Worm (Caenorhabditis elegans) whole organism, L1 larva: ENCODE results near the gene C26B9.2.

Experiments
- C04F5.9 ChIP-seq: sonication (generic microtip); optimal IDR thresholded peaks from 2 replicates; lab custom pipeline; 2016; ENCODE audit warnings: missing genetic modification characterization, missing compliant biosample characterization
- aly-2 ChIP-seq: fragments of 150-350 bp; optimal IDR thresholded peaks from 2 replicates; lab custom pipeline; 2014; ENCODE audit warnings: missing biosample characterization, missing genetic modification characterization
- ama-1 ChIP-seq: fragments of 150-350 bp; optimal IDR thresholded peaks from 2 replicates; lab custom pipeline; 2014
- ceh-8 ChIP-seq: fragments of 200-800 bp; sonication (Bioruptor generic); optimal IDR thresholded peaks from 2 replicates; lab custom pipeline; 2018; ENCODE audit warnings: mild to moderate bottlenecking, missing genetic modification characterization, moderate library complexity, missing compliant biosample characterization
- ceh-82 ChIP-seq, 3 experiments: fragments of 150-350 bp in 1 of 3; sonication (generic microtip) in 2 of 3; optimal IDR thresholded peaks; 2 replicates each; lab custom pipeline; 2014 to 2017; ENCODE audit warnings: missing biosample characterization in 3 of 3, missing genetic modification characterization in 3 of 3
- dpl-1 ChIP-seq, 3 experiments: fragments of 150-350 bp in 2 of 3; sonication (generic microtip) in 1 of 3; optimal IDR thresholded peaks; 2 replicates each; lab custom pipeline; 2014 to 2017; ENCODE audit warnings: missing biosample characterization in 3 of 3, missing genetic modification characterization in 3 of 3, missing genetic modification reagents in 3 of 3
- dsc-1 ChIP-seq: sonication (generic microtip); optimal IDR thresholded peaks from 2 replicates; lab custom pipeline; 2016; ENCODE audit warnings: mild to moderate bottlenecking, missing genetic modification characterization, missing compliant biosample characterization
- efl-1 ChIP-seq, 4 experiments: fragments of 150-350 bp; optimal IDR thresholded peaks in 3 of 4; peaks in 1 of 4; 1 replicate in 1 of 4; 2 replicates in 3 of 4; lab custom pipeline; 2014; ENCODE audit warnings: missing biosample characterization in 2 of 4, missing genetic modification characterization in 2 of 4, missing genetic modification reagents in 2 of 4
- efl-3 ChIP-seq: fragments of 200-800 bp; sonication (Bioruptor generic); optimal IDR thresholded peaks from 2 replicates; lab custom pipeline; 2018; ENCODE audit warnings: mild to moderate bottlenecking, missing genetic modification characterization, missing compliant biosample characterization
- elt-2 ChIP-seq: sonication (generic microtip); optimal IDR thresholded peaks from 2 replicates; lab custom pipeline; 2016; ENCODE audit warnings: missing genetic modification characterization, mild to moderate bottlenecking, inconsistent platforms, missing compliant biosample characterization, missing genetic modification reagents
- ets-5 ChIP-seq: fragments of 200-800 bp; sonication (Bioruptor generic); IDR thresholded peaks from 2 replicates; pipeline ENCODE4 v1.3.6; 2022; ENCODE audit warnings: missing genetic modification characterization, missing compliant biosample characterization
- fkh-10 ChIP-seq: sonication (generic microtip); optimal IDR thresholded peaks from 2 replicates; lab custom pipeline; 2017; ENCODE audit warnings: missing biosample characterization, missing genetic modification reagents, missing genetic modification characterization
- fkh-4 ChIP-seq: sonication (generic microtip); optimal IDR thresholded peaks from 2 replicates; lab custom pipeline; 2016; ENCODE audit warnings: missing compliant biosample characterization, missing genetic modification characterization, borderline replicate concordance
- fos-1 ChIP-seq: fragments of 150-350 bp; optimal IDR thresholded peaks from 2 replicates; lab custom pipeline; 2014; ENCODE audit warnings: missing biosample characterization, missing genetic modification characterization
- hlh-4 ChIP-seq: sonication (generic microtip); optimal IDR thresholded peaks from 2 replicates; lab custom pipeline; 2016; ENCODE audit warnings: mild to moderate bottlenecking, missing genetic modification characterization, missing compliant biosample characterization
- jun-1 ChIP-seq: fragments of 150-350 bp; optimal IDR thresholded peaks from 2 replicates; lab custom pipeline; 2014; ENCODE audit warnings: missing biosample characterization, missing genetic modification reagents, missing genetic modification characterization
- lin-14 ChIP-seq: fragments of 200-800 bp; sonication (Bioruptor generic); optimal IDR thresholded peaks from 2 replicates; lab custom pipeline; 2018; ENCODE audit warnings: mild to moderate bottlenecking, missing genetic modification characterization, moderate library complexity, missing compliant biosample characterization
- lir-3 ChIP-seq: sonication (generic microtip); optimal IDR thresholded peaks from 2 replicates; lab custom pipeline; 2016; ENCODE audit warnings: mild to moderate bottlenecking, missing genetic modification characterization, moderate library complexity, missing compliant biosample characterization; ENCODE audit not compliant: poor library complexity
- lsy-2 ChIP-seq, 2 experiments: fragments of 150-350 bp; optimal IDR thresholded peaks; 2 replicates each; lab custom pipeline; 2014; ENCODE audit warnings: missing biosample characterization in 2 of 2, missing genetic modification characterization in 2 of 2
- mdl-1 ChIP-seq, 2 experiments: fragments of 150-350 bp; optimal IDR thresholded peaks; 2 replicates each; lab custom pipeline; 2014 to 2017; ENCODE audit warnings: missing biosample characterization in 2 of 2, missing genetic modification characterization in 2 of 2, inconsistent platforms in 1 of 2
- mef-2 ChIP-seq: fragments of 150-350 bp; optimal IDR thresholded peaks from 2 replicates; lab custom pipeline; 2014; ENCODE audit warnings: missing biosample characterization, missing genetic modification characterization
- nhr-20 ChIP-seq: sonication (generic microtip); optimal IDR thresholded peaks from 2 replicates; lab custom pipeline; 2016; ENCODE audit warnings: mild to moderate bottlenecking, missing genetic modification characterization, missing compliant biosample characterization
- nhr-237 ChIP-seq: fragments of 150-350 bp; optimal IDR thresholded peaks from 2 replicates; lab custom pipeline; 2014; ENCODE audit warnings: missing biosample characterization, missing genetic modification characterization
- nhr-47 ChIP-seq: sonication (generic microtip); optimal IDR thresholded peaks from 2 replicates; lab custom pipeline; 2016; ENCODE audit warnings: mild to moderate bottlenecking, missing genetic modification characterization, moderate library complexity, missing compliant biosample characterization
- nhr-71 ChIP-seq: sonication (generic microtip); optimal IDR thresholded peaks from 2 replicates; lab custom pipeline; 2016; ENCODE audit warnings: mild to moderate bottlenecking, missing genetic modification characterization, moderate library complexity, missing compliant biosample characterization
- nhr-76 ChIP-seq: sonication (generic microtip); optimal IDR thresholded peaks from 2 replicates; lab custom pipeline; 2017; ENCODE audit warnings: missing biosample characterization, missing genetic modification characterization
- nhr-84 ChIP-seq: sonication (generic microtip); optimal IDR thresholded peaks from 2 replicates; lab custom pipeline; 2017; ENCODE audit warnings: missing biosample characterization, missing genetic modification characterization
- nhr-85 ChIP-seq: sonication (generic microtip); peaks from one replicate; lab custom pipeline; 2016; ENCODE audit warnings: missing genetic modification characterization, inconsistent platforms, missing compliant biosample characterization
- pag-3 ChIP-seq: sonication (generic microtip); optimal IDR thresholded peaks from 2 replicates; lab custom pipeline; 2017; ENCODE audit warnings: missing genetic modification characterization, mild to moderate bottlenecking, missing compliant biosample characterization, antibody characterized with exemption, borderline replicate concordance; ENCODE audit not compliant: insufficient read depth
- pax-3 ChIP-seq: fragments of 200-800 bp; sonication (Bioruptor generic); optimal IDR thresholded peaks from 2 replicates; lab custom pipeline; 2018; ENCODE audit warnings: mild to moderate bottlenecking, missing genetic modification characterization, moderate library complexity, missing compliant biosample characterization
- rnt-1 ChIP-seq: sonication (generic microtip); optimal IDR thresholded peaks from 2 replicates; lab custom pipeline; 2016; ENCODE audit warnings: mild to moderate bottlenecking, missing genetic modification characterization, moderate library complexity, missing compliant biosample characterization
- skn-1 ChIP-seq: fragments of 150-350 bp; optimal IDR thresholded peaks from 2 replicates; lab custom pipeline; 2014; ENCODE audit warnings: missing biosample characterization, missing genetic modification characterization
- sox-4 ChIP-seq: sonication (generic microtip); optimal IDR thresholded peaks from 2 replicates; lab custom pipeline; 2016; ENCODE audit warnings: missing genetic modification characterization, missing compliant biosample characterization
- swsn-7 ChIP-seq: sonication (generic microtip); optimal IDR thresholded peaks from 2 replicates; lab custom pipeline; 2016; ENCODE audit warnings: missing genetic modification characterization, missing compliant biosample characterization
- tbx-2 ChIP-seq: sonication (generic microtip); optimal IDR thresholded peaks from 2 replicates; lab custom pipeline; 2016; ENCODE audit warnings: missing genetic modification characterization, missing compliant biosample characterization
- unc-30 ChIP-seq: sonication (generic microtip); optimal IDR thresholded peaks from 2 replicates; lab custom pipeline; 2017; ENCODE audit warnings: missing biosample characterization, missing genetic modification characterization
- unc-62 ChIP-seq: fragments of 150-350 bp; optimal IDR thresholded peaks from 2 replicates; lab custom pipeline; 2014; ENCODE audit warnings: missing biosample characterization, missing genetic modification reagents, missing genetic modification characterization
- unc-86 ChIP-seq: sonication (generic microtip); optimal IDR thresholded peaks from 2 replicates; lab custom pipeline; 2016; ENCODE audit warnings: missing genetic modification characterization, missing compliant biosample characterization
- unc-98 ChIP-seq: fragments of 200-800 bp; sonication (Bioruptor generic); IDR thresholded peaks from 2 replicates; pipeline ENCODE4 v1.3.6; 2022; ENCODE audit warnings: missing genetic modification characterization, missing compliant biosample characterization
- xbp-1 ChIP-seq: sonication (generic microtip); optimal IDR thresholded peaks from 2 replicates; lab custom pipeline; 2016; ENCODE audit warnings: missing genetic modification characterization, missing compliant biosample characterization
- zag-1 ChIP-seq: fragments of 150-350 bp; optimal IDR thresholded peaks from 2 replicates; lab custom pipeline; 2014; ENCODE audit warnings: missing biosample characterization, missing genetic modification characterization
- zip-4 ChIP-seq: fragments of 200-800 bp; sonication (Bioruptor generic); optimal IDR thresholded peaks from 2 replicates; lab custom pipeline; 2018; ENCODE audit warnings: mild to moderate bottlenecking, missing genetic modification characterization, moderate library complexity, missing compliant biosample characterization

The C26B9.2 gene

DNA sequence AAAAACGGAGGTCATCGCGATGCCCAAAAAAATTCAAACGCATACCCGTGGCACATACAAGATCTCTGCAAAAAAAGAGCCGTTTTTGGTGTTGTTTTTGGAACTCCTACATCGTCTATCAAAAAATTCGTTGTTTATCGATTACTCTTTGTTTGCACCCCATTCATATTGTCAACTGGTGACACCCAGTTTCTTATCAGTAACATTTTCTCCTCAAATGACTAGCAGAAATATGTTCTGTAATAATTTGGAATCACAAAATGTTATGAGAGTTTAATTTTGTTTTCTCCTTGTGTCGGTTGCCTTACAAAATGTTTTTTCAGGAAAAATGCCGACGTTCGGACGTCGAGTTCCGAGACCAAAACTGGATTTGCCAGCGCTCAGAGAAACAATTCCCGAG is 34.8 kb downstream of the C26B9.2 start, which contains the start of gene sek-4:
sek-4 (plus strand) TSS at position 318 of the 400 bp plus-strand sequence.
- TF ChIP-seq elt-2: peak; percentile 42
- no peak for TF ChIP-seq lsy-2 (tag; optimal IDR thresholded peaks at IDR 0.05; lab: Kevin White, UChicago)
- TF ChIP-seq, all 84 proteins: peak for 1

DNA sequence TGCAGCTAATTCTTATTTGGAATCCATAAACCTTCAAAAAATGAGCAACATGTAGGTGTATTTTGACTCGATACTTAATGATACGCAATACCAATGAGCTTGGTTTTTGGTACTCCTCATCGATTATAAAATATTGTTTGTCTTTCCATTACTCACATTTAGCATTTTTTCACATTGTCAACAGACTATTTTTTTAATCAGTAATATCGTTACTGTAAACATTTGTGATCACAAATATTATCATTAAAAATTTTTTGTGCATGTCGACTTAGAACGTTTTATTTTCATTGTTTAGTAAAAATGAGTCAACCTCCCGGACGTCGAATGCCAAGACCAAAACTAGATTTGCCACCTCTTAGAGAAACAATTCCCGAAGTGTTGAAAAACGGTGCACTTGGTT is 37.3 kb downstream of the C26B9.2 start, which contains the start of gene sek-5:
sek-5 (plus strand) TSS at position 301 of the 400 bp plus-strand sequence.
- TF ChIP-seq hlh-4 (tag; lab: Kevin White, UChicago): no peak
- TF ChIP-seq xbp-1: no peak
- no peak for TF ChIP-seq efl-1 (optimal IDR thresholded peaks at IDR 0.05; lab: Kevin White, UChicago)
- no peak for TF ChIP-seq efl-1 (GFP tag; optimal IDR thresholded peaks at IDR 0.05 in 1 of 2; lab: Kevin White, UChicago)
- TF ChIP-seq lin-14 (GFP tag; lab: Kevin White, UChicago): no peak
- no peak for TF ChIP-seq ama-1 (lab: Kevin White, UChicago)
- TF ChIP-seq dpl-1 (GFP tag; optimal IDR thresholded peaks at IDR 0.05; lab: Kevin White, UChicago): no peak
- no peak for TF ChIP-seq rnt-1 (tag; lab: Kevin White, UChicago)
- no peak for TF ChIP-seq ets-5 (GFP tag; lab: Robert Waterston, UW)
- no peak for TF ChIP-seq efl-3 (GFP tag; lab: Kevin White, UChicago)
- no peak for TF ChIP-seq mef-2 (tag; lab: Kevin White, UChicago)
- TF ChIP-seq C04F5.9 (tag; lab: Kevin White, UChicago): no peak
- TF ChIP-seq lir-3 (tag; lab: Kevin White, UChicago): no peak
- no peak for TF ChIP-seq nhr-76 (tag; lab: Kevin White, UChicago)
- no peak for TF ChIP-seq nhr-47
- TF ChIP-seq unc-30 (tag; lab: Kevin White, UChicago): no peak
- TF ChIP-seq nhr-237 (tag; lab: Kevin White, UChicago): no peak
- TF ChIP-seq ceh-8 (GFP tag; lab: Kevin White, UChicago): no peak
- no peak for TF ChIP-seq fos-1 (tag; lab: Kevin White, UChicago)
- no peak for TF ChIP-seq tbx-2 (tag; lab: Kevin White, UChicago)
- TF ChIP-seq elt-2: no peak

DNA sequence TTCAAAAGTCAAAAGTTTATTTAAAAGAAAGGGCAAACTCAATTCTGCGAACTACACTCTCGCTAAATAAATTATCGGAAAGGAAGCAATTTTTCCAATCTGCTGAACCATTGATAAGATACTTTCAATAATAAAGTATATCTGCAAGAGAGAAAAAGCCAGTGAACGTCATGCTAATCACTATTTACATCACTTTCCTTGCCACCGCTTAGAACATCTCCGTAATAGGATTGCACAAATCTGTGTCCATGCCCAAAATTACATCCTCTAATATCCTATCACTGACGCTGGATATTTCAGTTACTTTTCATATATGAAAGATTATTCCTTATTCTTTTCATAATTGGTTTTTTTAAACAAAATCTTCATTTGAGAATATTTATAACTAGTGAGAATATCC is 42.8 kb downstream of the C26B9.2 start:
- peak; percentile 84 for TF ChIP-seq dsc-1
- TF ChIP-seq aly-2 (tag; lab: Kevin White, UChicago): no peak
- TF ChIP-seq ceh-82 (tag; optimal IDR thresholded peaks at IDR 0.05; lab: Kevin White, UChicago): no peak

DNA sequence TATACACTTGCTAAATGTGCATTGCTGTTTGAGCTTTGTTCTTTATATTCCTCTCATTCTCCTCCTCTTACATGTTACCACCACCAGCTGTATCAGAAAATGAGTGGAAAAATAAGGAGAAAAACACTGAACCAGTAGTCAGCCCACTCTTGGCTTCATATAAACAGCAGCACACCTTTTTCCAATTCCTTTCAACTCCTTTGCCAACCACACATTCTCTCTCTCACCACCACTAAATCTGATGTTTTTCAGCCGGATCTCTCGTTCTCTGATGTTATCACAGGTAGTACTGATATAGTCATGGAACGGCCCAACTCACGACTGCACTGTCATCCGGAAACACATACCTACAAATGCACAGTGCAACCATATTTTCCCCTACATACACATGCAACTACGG is 46.6 kb downstream of the C26B9.2 start, which contains the start of gene kcnl-3:
kcnl-3 (plus strand) TSS at position 301 of the 400 bp plus-strand sequence.
- TF ChIP-seq dpl-1 (GFP tag; optimal IDR thresholded peaks at IDR 0.05; lab: Kevin White, UChicago): no peak
- TF ChIP-seq unc-98 (GFP tag; lab: Robert Waterston, UW): no peak
- no peak for TF ChIP-seq skn-1 (tag; lab: Kevin White, UChicago)
- TF ChIP-seq lsy-2 (tag; optimal IDR thresholded peaks at IDR 0.05; lab: Kevin White, UChicago): no peak
- TF ChIP-seq ets-5 (GFP tag; lab: Robert Waterston, UW): no peak

DNA sequence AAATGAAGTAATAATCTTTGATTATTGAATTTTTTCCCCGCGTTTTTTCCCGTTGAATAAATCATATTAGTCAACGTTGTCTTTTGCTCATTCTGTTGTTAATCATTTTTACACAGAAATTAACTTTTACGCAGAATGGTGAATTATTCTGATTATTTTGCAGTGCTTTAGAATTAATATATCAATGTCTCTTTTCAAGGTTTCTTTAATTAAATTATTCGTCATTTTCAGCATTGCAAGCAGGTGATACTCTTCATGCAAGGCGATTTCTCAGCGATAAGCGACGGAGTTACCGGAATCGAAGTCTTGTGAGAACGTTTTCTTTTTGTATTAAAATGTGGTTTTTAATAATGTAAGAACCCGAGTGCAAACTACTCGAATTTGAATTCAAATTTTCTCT is 47.6 kb downstream of the C26B9.2 start:
- TF ChIP-seq ama-1 (lab: Kevin White, UChicago) (no peak), ets-5 (GFP tag; lab: Robert Waterston, UW) (no peak), lsy-2 (tag; optimal IDR thresholded peaks at IDR 0.05; lab: Kevin White, UChicago) (no peak), pax-3 (no peak), nhr-84 (no peak), zip-4 (GFP tag; lab: Kevin White, UChicago) (no peak), mef-2 (tag; lab: Kevin White, UChicago) (no peak), unc-86 (no peak), efl-1 (optimal IDR thresholded peaks at IDR 0.05; lab: Kevin White, UChicago) (no peak), efl-1 (GFP tag; optimal IDR thresholded peaks at IDR 0.05 in 1 of 2; lab: Kevin White, UChicago) (peak in 1 of 2 experiments; percentile 33), swsn-7 (peak; percentile 12), unc-62 (GFP tag; lab: Kevin White, UChicago) (no peak), zag-1 (tag; lab: Kevin White, UChicago) (no peak), jun-1 (tag; lab: Kevin White, UChicago) (no peak), nhr-85 (tag; lab: Kevin White, UChicago) (no peak), fkh-10 (no peak), nhr-47 (peak; percentile 65), mdl-1 (tag; optimal IDR thresholded peaks at IDR 0.05; lab: Kevin White, UChicago) (no peak), tbx-2 (tag; lab: Kevin White, UChicago) (no peak), elt-2 (no peak), ceh-82 (tag; optimal IDR thresholded peaks at IDR 0.05; lab: Kevin White, UChicago) (no peak), hlh-4 (tag; lab: Kevin White, UChicago) (peak; percentile 86), sox-4 (peak; percentile 38), dpl-1 (GFP tag; optimal IDR thresholded peaks at IDR 0.05; lab: Kevin White, UChicago) (no peak), pag-3 (no peak), nhr-20 (tag; lab: Kevin White, UChicago) (no peak), nhr-71 (peak; percentile 74), fkh-4 (tag; lab: Kevin White, UChicago) (no peak)
